Worm (Caenorhabditis elegans) whole organism, L2 larva: ENCODE results near the gene clc-26.
A peak's percentile ranks its signal among the peaks of the same experiment; 100 is the strongest.

Experiments used
- F13H6.1 ChIP-seq: sonication (generic microtip); optimal IDR thresholded peaks from 2 replicates; lab custom pipeline; 2016; ENCODE audit warnings: missing genetic modification characterization, missing compliant biosample characterization
- R02D3.7 ChIP-seq: fragments of 150-350 bp; optimal IDR thresholded peaks from 2 replicates; lab custom pipeline; 2014; ENCODE audit warnings: missing biosample characterization, missing genetic modification characterization
- Y55F3AM.14 ChIP-seq: fragments of 200-800 bp; sonication (Bioruptor generic); optimal IDR thresholded peaks from 2 replicates; lab custom pipeline; 2018; ENCODE audit warnings: mild to moderate bottlenecking, missing genetic modification characterization, missing compliant biosample characterization
- ZK546.5 ChIP-seq: sonication (generic microtip); optimal IDR thresholded peaks from 2 replicates; lab custom pipeline; 2017; ENCODE audit warnings: missing biosample characterization, missing genetic modification characterization
- alr-1 ChIP-seq: fragments of 150-350 bp; optimal IDR thresholded peaks from 2 replicates; lab custom pipeline; 2014; ENCODE audit warnings: missing biosample characterization, missing genetic modification characterization
- aly-2 ChIP-seq: fragments of 150-350 bp; optimal IDR thresholded peaks from 2 replicates; lab custom pipeline; 2014; ENCODE audit warnings: missing biosample characterization, missing genetic modification characterization
- ama-1 ChIP-seq: fragments of 150-350 bp; optimal IDR thresholded peaks from 2 replicates; lab custom pipeline; 2018; ENCODE audit warnings: inconsistent platforms
- blmp-1 ChIP-seq: sonication (generic microtip); optimal IDR thresholded peaks from 2 replicates; lab custom pipeline; 2017; ENCODE audit warnings: missing genetic modification characterization, mild to moderate bottlenecking, missing compliant biosample characterization, antibody characterized with exemption, moderate library complexity; ENCODE audit not compliant: insufficient read depth
- ceh-82 ChIP-seq: fragments of 150-350 bp; optimal IDR thresholded peaks from 2 replicates; lab custom pipeline; 2014; ENCODE audit warnings: missing biosample characterization, missing genetic modification characterization
- crh-2 ChIP-seq: sonication (generic microtip); optimal IDR thresholded peaks from 2 replicates; lab custom pipeline; 2017; ENCODE audit warnings: missing biosample characterization, missing genetic modification characterization
- dmd-4 ChIP-seq: sonication (generic microtip); optimal IDR thresholded peaks from 2 replicates; lab custom pipeline; 2017; ENCODE audit warnings: missing biosample characterization, missing genetic modification characterization
- elt-1 ChIP-seq: fragments of 150-350 bp; optimal IDR thresholded peaks from 2 replicates; lab custom pipeline; 2014; ENCODE audit warnings: missing biosample characterization, missing genetic modification characterization
- elt-3 ChIP-seq: sonication (generic microtip); optimal IDR thresholded peaks from 2 replicates; lab custom pipeline; 2017; ENCODE audit warnings: missing biosample characterization, missing genetic modification characterization
- fos-1 ChIP-seq: fragments of 150-350 bp; optimal IDR thresholded peaks from 2 replicates; lab custom pipeline; 2014; ENCODE audit warnings: missing biosample characterization, missing genetic modification characterization
- gmeb-1 ChIP-seq: fragments of 150-350 bp; optimal IDR thresholded peaks from 2 replicates; lab custom pipeline; 2014; ENCODE audit warnings: missing biosample characterization, missing genetic modification characterization
- lin-11 ChIP-seq: fragments of 150-350 bp; sonication (generic microtip); optimal IDR thresholded peaks from 2 replicates; lab custom pipeline; 2014; ENCODE audit warnings: missing biosample characterization, missing genetic modification characterization, inconsistent platforms, mixed read lengths
- lin-13 ChIP-seq: fragments of 150-350 bp; optimal IDR thresholded peaks from 2 replicates; lab custom pipeline; 2014; ENCODE audit warnings: missing biosample characterization, missing genetic modification reagents, missing genetic modification characterization
- lsy-2 ChIP-seq, 2 experiments: fragments of 150-350 bp in 1 of 2; sonication (generic microtip) in 1 of 2; optimal IDR thresholded peaks; 2 replicates each; lab custom pipeline; 2014 to 2017; ENCODE audit warnings: missing biosample characterization in 2 of 2, missing genetic modification characterization in 2 of 2
- mab-5 ChIP-seq: fragments of 150-350 bp; optimal IDR thresholded peaks from 2 replicates; lab custom pipeline; 2014; ENCODE audit warnings: missing biosample characterization, missing genetic modification characterization
- mdl-1 ChIP-seq, 2 experiments: fragments of 150-350 bp in 1 of 2; sonication (generic microtip) in 1 of 2; optimal IDR thresholded peaks; 2 replicates each; lab custom pipeline; 2017; ENCODE audit warnings: missing biosample characterization in 2 of 2, missing genetic modification characterization in 2 of 2
- nhr-10 ChIP-seq: sonication (generic microtip); optimal IDR thresholded peaks from 2 replicates; lab custom pipeline; 2017; ENCODE audit warnings: missing biosample characterization, missing genetic modification characterization
- nhr-12 ChIP-seq: fragments of 150-350 bp; optimal IDR thresholded peaks from 2 replicates; lab custom pipeline; 2014; ENCODE audit warnings: missing biosample characterization, missing genetic modification characterization
- nhr-21 ChIP-seq: fragments of 150-350 bp; optimal IDR thresholded peaks from 2 replicates; lab custom pipeline; 2014; ENCODE audit warnings: missing biosample characterization, missing genetic modification characterization
- nhr-23 ChIP-seq: fragments of 150-350 bp; optimal IDR thresholded peaks from 2 replicates; lab custom pipeline; 2014; ENCODE audit warnings: missing biosample characterization, missing genetic modification reagents, missing genetic modification characterization
- nhr-237 ChIP-seq: fragments of 150-350 bp; optimal IDR thresholded peaks from 2 replicates; lab custom pipeline; 2014; ENCODE audit warnings: missing biosample characterization, missing genetic modification characterization
- nhr-25 ChIP-seq: fragments of 150-350 bp; sonication (generic microtip); optimal IDR thresholded peaks from 3 replicates; lab custom pipeline; 2014; ENCODE audit warnings: missing biosample characterization, missing genetic modification characterization
- nhr-6 ChIP-seq: fragments of 150-350 bp; optimal IDR thresholded peaks from 2 replicates; lab custom pipeline; 2014; ENCODE audit warnings: missing biosample characterization, missing genetic modification characterization
- nhr-77 ChIP-seq: fragments of 150-350 bp; optimal IDR thresholded peaks from 2 replicates; lab custom pipeline; 2014; ENCODE audit warnings: missing biosample characterization, missing genetic modification characterization
- peb-1 ChIP-seq: fragments of 150-350 bp; optimal IDR thresholded peaks from 2 replicates; lab custom pipeline; 2014; ENCODE audit warnings: missing biosample characterization, missing genetic modification characterization
- skn-1 ChIP-seq: sonication (generic microtip); optimal IDR thresholded peaks from 2 replicates; lab custom pipeline; 2017; ENCODE audit warnings: missing biosample characterization, missing genetic modification characterization
- sma-3 ChIP-seq: sonication (generic microtip); optimal IDR thresholded peaks from 2 replicates; lab custom pipeline; 2016; ENCODE audit warnings: missing genetic modification reagents, missing genetic modification characterization, missing compliant biosample characterization
- sma-9 ChIP-seq, 2 experiments: fragments of 150-350 bp in 1 of 2; sonication (generic microtip) in 1 of 2; optimal IDR thresholded peaks; 2 replicates each; lab custom pipeline; 2014 to 2016; ENCODE audit warnings: missing genetic modification characterization in 2 of 2, mild to moderate bottlenecking in 1 of 2, missing biosample characterization in 1 of 2, missing compliant biosample characterization in 1 of 2, missing genetic modification reagents in 1 of 2, moderate library complexity in 1 of 2
- snpc-4 ChIP-seq: fragments of 150-350 bp; optimal IDR thresholded peaks from 2 replicates; lab custom pipeline; 2014; ENCODE audit warnings: missing biosample characterization, missing genetic modification characterization
- unc-55 ChIP-seq: fragments of 150-350 bp; sonication (generic microtip); optimal IDR thresholded peaks from 3 replicates; lab custom pipeline; 2014; ENCODE audit warnings: missing biosample characterization, missing genetic modification reagents, missing genetic modification characterization
- unc-62 ChIP-seq: fragments of 150-350 bp; optimal IDR thresholded peaks from 2 replicates; lab custom pipeline; 2014; ENCODE audit warnings: missing biosample characterization, missing genetic modification reagents, missing genetic modification characterization
- ztf-1 ChIP-seq: fragments of 200-800 bp; sonication (Bioruptor generic); conservative IDR thresholded peaks from 2 replicates; pipeline ENCODE4 v1.3.6; 2022; ENCODE audit warnings: missing genetic modification characterization, missing compliant biosample characterization
- ztf-4 ChIP-seq: fragments of 150-350 bp; optimal IDR thresholded peaks from 2 replicates; lab custom pipeline; 2014; ENCODE audit warnings: missing biosample characterization, missing genetic modification characterization

clc-26 gene

DNA sequence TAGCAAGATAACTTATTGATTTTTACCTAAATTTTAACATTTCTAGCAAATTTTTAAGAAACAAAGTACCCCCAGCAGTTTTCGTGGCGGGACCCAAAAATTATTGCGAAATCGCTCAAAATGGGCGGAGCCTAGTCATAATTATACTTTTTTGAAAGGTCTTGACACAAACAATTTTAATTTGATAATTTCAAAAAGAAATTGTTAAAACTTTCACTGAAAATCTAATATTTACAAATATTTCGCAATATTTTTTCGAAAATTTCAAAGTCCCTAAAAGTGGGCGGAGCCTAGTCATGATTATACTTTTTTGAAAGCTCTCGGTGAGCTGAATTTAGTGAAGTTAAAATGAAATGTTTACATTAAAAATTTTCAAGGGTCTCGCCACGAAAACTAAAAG is 26.4 kb downstream of the clc-26 start:
- TF ChIP-seq ztf-4 (tag; lab: Kevin White, UChicago) (no peak), elt-3 (tag; lab: Kevin White, UChicago) (no peak), crh-2 (tag; lab: Kevin White, UChicago) (no peak), ztf-1 (GFP tag; lab: Robert Waterston, UW) (no peak), skn-1 (tag; lab: Kevin White, UChicago) (no peak), blmp-1 (no peak), ama-1 (no peak), lin-11 (tag; lab: Kevin White, UChicago) (no peak), sma-9 (GFP tag; optimal IDR thresholded peaks at IDR 0.05; lab: Kevin White, UChicago) (no peak), sma-9 (tag; optimal IDR thresholded peaks at IDR 0.05; lab: Kevin White, UChicago) (no peak), nhr-77 (tag; lab: Kevin White, UChicago) (no peak), Y55F3AM.14 (GFP tag; lab: Kevin White, UChicago) (no peak), mab-5 (no peak), F13H6.1 (tag; lab: Kevin White, UChicago) (no peak), lsy-2 (tag; optimal IDR thresholded peaks at IDR 0.05; lab: Kevin White, UChicago) (no peak), peb-1 (no peak), ZK546.5 (tag; lab: Kevin White, UChicago) (no peak), mdl-1 (tag; optimal IDR thresholded peaks at IDR 0.05; lab: Kevin White, UChicago) (no peak), elt-1 (tag; lab: Kevin White, UChicago) (no peak), nhr-6 (tag; lab: Kevin White, UChicago) (no peak), aly-2 (tag; lab: Kevin White, UChicago) (no peak)

- TF ChIP-seq nhr-21 (tag; lab: Kevin White, UChicago) (no peak), unc-55 (GFP tag; lab: Kevin White, UChicago) (no peak), F13H6.1 (tag; lab: Kevin White, UChicago) (no peak), dmd-4 (no peak), ZK546.5 (tag; lab: Kevin White, UChicago) (no peak), alr-1 (tag; lab: Kevin White, UChicago) (no peak), lin-13 (GFP tag; lab: Kevin White, UChicago) (no peak), unc-62 (no peak), peb-1 (no peak), nhr-6 (tag; lab: Kevin White, UChicago) (no peak), nhr-77 (tag; lab: Kevin White, UChicago) (no peak), sma-3 (no peak), elt-3 (tag; lab: Kevin White, UChicago) (no peak), nhr-237 (tag; lab: Kevin White, UChicago) (no peak), gmeb-1 (tag; lab: Kevin White, UChicago) (peak; percentile 46), fos-1 (tag; lab: Kevin White, UChicago) (peak; percentile 70), R02D3.7 (tag; lab: Kevin White, UChicago) (no peak), nhr-23 (tag; lab: Kevin White, UChicago) (no peak), ceh-82 (tag; lab: Kevin White, UChicago) (no peak), mdl-1 (tag; optimal IDR thresholded peaks at IDR 0.05; lab: Kevin White, UChicago) (no peak), snpc-4 (no peak), crh-2 (tag; lab: Kevin White, UChicago) (peak; percentile 91), ama-1 (no peak), nhr-10 (tag; lab: Kevin White, UChicago) (no peak), nhr-12 (tag; lab: Kevin White, UChicago) (no peak), elt-1 (tag; lab: Kevin White, UChicago) (no peak)
These were observed 28.4 kb downstream of the clc-26 start, which contains the start of gene clec-150 for ce11 chrIII:1002510-1002909. TSS of gene clec-150 (plus strand) at chrIII:1002707.

DNA sequence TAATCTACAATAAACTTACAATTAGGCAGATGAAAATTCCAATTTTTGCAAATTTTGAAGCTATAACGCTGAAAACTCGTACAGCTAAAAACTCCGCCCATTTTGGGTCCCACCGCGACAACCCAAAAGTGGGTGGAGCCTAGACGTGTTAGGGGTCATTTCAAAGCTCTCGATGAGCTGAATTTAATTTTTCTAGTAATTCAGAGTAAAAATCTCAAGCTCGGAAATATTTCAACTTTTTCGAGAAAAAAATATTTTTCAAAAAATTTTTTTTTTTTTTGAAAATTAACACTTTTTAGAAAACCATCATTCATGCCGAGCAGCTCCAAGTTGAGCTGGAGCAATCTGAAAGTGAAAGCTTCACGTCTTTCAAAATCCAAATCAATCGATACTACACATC is 29.6 kb downstream of the clc-26 start, which contains the start of gene R06B10.7:
TSS of gene R06B10.7 (minus strand) at position 101 of the 400 bp plus-strand sequence.
- TF ChIP-seq elt-3 (tag; lab: Kevin White, UChicago): no peak
- TF ChIP-seq ztf-1 (GFP tag; lab: Robert Waterston, UW): no peak
- no peak for TF ChIP-seq nhr-237 (tag; lab: Kevin White, UChicago)
- TF ChIP-seq nhr-23 (tag; lab: Kevin White, UChicago): no peak
- no peak for TF ChIP-seq alr-1 (tag; lab: Kevin White, UChicago)
- TF ChIP-seq nhr-25 (tag; lab: Kevin White, UChicago): no peak
- no peak for TF ChIP-seq peb-1
- TF ChIP-seq nhr-12 (tag; lab: Kevin White, UChicago): no peak
- TF ChIP-seq nhr-10 (tag; lab: Kevin White, UChicago): no peak
- TF ChIP-seq nhr-6 (tag; lab: Kevin White, UChicago): no peak
- TF ChIP-seq mdl-1 (tag; optimal IDR thresholded peaks at IDR 0.05; lab: Kevin White, UChicago): no peak
- TF ChIP-seq unc-55 (GFP tag; lab: Kevin White, UChicago): no peak
- TF ChIP-seq crh-2 (tag; lab: Kevin White, UChicago): no peak
- no peak for TF ChIP-seq blmp-1
- TF ChIP-seq fos-1 (tag; lab: Kevin White, UChicago): no peak
- TF ChIP-seq lin-11 (tag; lab: Kevin White, UChicago): no peak
- TF ChIP-seq nhr-21 (tag; lab: Kevin White, UChicago): no peak
- no peak for TF ChIP-seq sma-9 (GFP tag; optimal IDR thresholded peaks at IDR 0.05; lab: Kevin White, UChicago)
- no peak for TF ChIP-seq sma-9 (tag; optimal IDR thresholded peaks at IDR 0.05; lab: Kevin White, UChicago)
